Worm (Caenorhabditis elegans) whole organism, L2 larva: ENCODE measurements around the gene unc-4.

Experiments used
- lin-13 ChIP-seq: fragments of 150-350 bp; optimal IDR thresholded peaks from 2 replicates; lab custom pipeline; 2014; ENCODE audit warnings: missing biosample characterization, missing genetic modification reagents, missing genetic modification characterization
- lsy-2 ChIP-seq, 2 experiments: fragments of 150-350 bp in 1 of 2; sonication (generic microtip) in 1 of 2; optimal IDR thresholded peaks; 2 replicates each; lab custom pipeline; 2014 to 2017; ENCODE audit warnings: missing biosample characterization in 2 of 2, missing genetic modification characterization in 2 of 2
- nhr-237 ChIP-seq: fragments of 150-350 bp; optimal IDR thresholded peaks from 2 replicates; lab custom pipeline; 2014; ENCODE audit warnings: missing biosample characterization, missing genetic modification characterization
- nhr-77 ChIP-seq: fragments of 150-350 bp; optimal IDR thresholded peaks from 2 replicates; lab custom pipeline; 2014; ENCODE audit warnings: missing biosample characterization, missing genetic modification characterization
- unc-62 ChIP-seq: fragments of 150-350 bp; optimal IDR thresholded peaks from 2 replicates; lab custom pipeline; 2014; ENCODE audit warnings: missing biosample characterization, missing genetic modification reagents, missing genetic modification characterization

ce11 chrII:9879815-9880214, 20.4 kb downstream of the unc-4 start:
- TF ChIP-seq lsy-2 (tag; optimal IDR thresholded peaks at IDR 0.05; lab: Kevin White, UChicago) (no peak), lin-13 (GFP tag; lab: Kevin White, UChicago) (no peak), nhr-237 (tag; lab: Kevin White, UChicago) (no peak), nhr-77 (no peak), unc-62 (no peak)
